Worm (Caenorhabditis elegans): ENCODE data around the gene C25F9.14.
"Not testable (repeated sequence)": the region's sequence is repeated elsewhere in the genome, so short reads cannot be mapped to it uniquely, and the experiment has no call there.

ce11 chrV:19399282-19399681, 37.0 kb upstream of the C25F9.14 start:
- TF ChIP-seq F49E8.2 (tag; optimal IDR thresholded peaks at IDR 0.05; ENCODE audit: borderline replicate concordance); lim-7 (GFP tag; IDR thresholded peaks at IDR 0.05); tra-1 (GFP tag; IDR thresholded peaks at IDR 0.05); lin-15B (tag; optimal IDR thresholded peaks at IDR 0.05); jun-1 (tag; optimal IDR thresholded peaks at IDR 0.05); ces-1 (GFP tag; optimal IDR thresholded peaks at IDR 0.05); lir-3 (tag; optimal IDR thresholded peaks at IDR 0.05): not testable (repeated sequence)
- TF ChIP-seq php-3 (GFP tag; IDR thresholded peaks at IDR 0.05) = peak; percentile 92
